Fruit fly (Drosophila melanogaster) whole organism: ENCODE results near the gene CG7530.

Experiments
- Dll ChIP-seq: fragments of >200 bp; optimal IDR thresholded peaks from 2 replicates; lab custom pipeline; 2017
- usp ChIP-seq: fragments of >200 bp; optimal IDR thresholded peaks from 2 replicates; lab custom pipeline; 2017; ENCODE audit warnings: missing biosample characterization, missing genetic modification characterization, mixed read lengths

dm6 chr3R:14717076-14717711 lies 14.1 kb downstream of the CG7530 start:
- TF ChIP-seq Dll (lab: Kevin White, UChicago) = no peak
- TF ChIP-seq usp (GFP tag; lab: Kevin White, UChicago) = no peak
